Fruit fly (Drosophila melanogaster): ENCODE data around the gene boi.

Gene boi

DNA sequence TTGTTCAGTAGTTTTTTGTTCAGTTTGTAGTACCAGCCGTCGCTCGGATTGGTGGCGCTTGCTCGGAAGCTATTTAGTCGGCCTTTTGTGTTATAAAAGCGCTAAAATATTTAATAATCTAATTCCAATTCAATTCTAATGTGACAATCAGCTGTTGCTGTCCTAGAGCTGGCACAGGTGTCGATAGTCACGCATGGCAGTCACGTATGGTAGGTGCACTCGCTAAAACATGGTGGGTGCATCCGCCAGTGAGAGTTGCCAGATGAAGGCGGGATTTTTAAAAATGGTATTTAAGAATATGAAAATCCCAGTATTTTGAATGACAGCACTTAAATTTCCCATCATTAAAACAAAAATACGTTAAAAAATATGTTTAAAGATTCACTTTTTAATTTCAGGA, 26.0 kb downstream of the boi start, which contains the start of gene tko (continued):
- TF ChIP-seq Gsc (GFP tag; IDR thresholded peaks at IDR 0.05) (no peak), HLH4C (GFP tag; IDR thresholded peaks at IDR 0.05; ENCODE audit: partially characterized antibody) (peak; percentile 87), CG5953 (GFP tag; IDR thresholded peaks at IDR 0.05) (no peak), CG12155 (GFP tag; optimal IDR thresholded peaks at IDR 0.05) (no peak), CG10431 (GFP tag; optimal IDR thresholded peaks at IDR 0.05) (no peak), nau (GFP tag; optimal IDR thresholded peaks at IDR 0.05) (no peak), B-H2 (GFP tag; optimal IDR thresholded peaks at IDR 0.05) (peak; percentile 51), so (GFP tag; IDR thresholded peaks at IDR 0.05) (no peak), CG12299 (tag; optimal IDR thresholded peaks at IDR 0.05) (no peak), ken (GFP tag; IDR thresholded peaks at IDR 0.05) (0 out of 3 replicates have a peak, but pooled peaks have one; percentile 11), slou (GFP tag; optimal IDR thresholded peaks at IDR 0.05) (no peak), cato (GFP tag; optimal IDR thresholded peaks at IDR 0.05; ENCODE audit: borderline replicate concordance) (no peak), gt (GFP tag; IDR thresholded peaks at IDR 0.05) (no peak), CG11504 (tag; optimal IDR thresholded peaks at IDR 0.05) (no peak), CG10654 (GFP tag; optimal IDR thresholded peaks at IDR 0.05) (no peak), onecut (GFP tag; IDR thresholded peaks at IDR 0.05) (no peak), repo (GFP tag; optimal IDR thresholded peaks at IDR 0.05) (no peak), gcm2 (GFP tag; optimal IDR thresholded peaks at IDR 0.05) (no peak), cwo (GFP tag; optimal IDR thresholded peaks at IDR 0.05) (no peak), Nf-YA (GFP tag; IDR thresholded peaks at IDR 0.05) (no peak), dmrt11E (tag; optimal IDR thresholded peaks at IDR 0.05) (no peak), tgo (GFP tag; IDR thresholded peaks at IDR 0.05) (no peak), CG2120 (GFP tag; optimal IDR thresholded peaks at IDR 0.05) (peak; percentile 38), Fer3 (tag; optimal IDR thresholded peaks at IDR 0.05) (no peak), CG32767 (GFP tag; IDR thresholded peaks at IDR 0.05) (no peak), CG8290 (GFP tag; optimal IDR thresholded peaks at IDR 0.05) (no peak), CG8290 (tag; optimal IDR thresholded peaks at IDR 0.05) (no peak), hbn (GFP tag; IDR thresholded peaks at IDR 0.05; ENCODE audit: partially characterized antibody) (peak; percentile 95), tin (GFP tag; optimal IDR thresholded peaks at IDR 0.05) (no peak), CG4617 (GFP tag; optimal IDR thresholded peaks at IDR 0.05; ENCODE audit: borderline replicate concordance) (peak; percentile 71), Aef1 (GFP tag; IDR thresholded peaks at IDR 0.05) (no peak), Eip74EF (GFP tag; optimal IDR thresholded peaks at IDR 0.05) (no peak), E2f2 (GFP tag; IDR thresholded peaks at IDR 0.05) (peak; percentile 92), CoRest (tag; optimal IDR thresholded peaks at IDR 0.05) (peak; percentile 42), CG16815 (GFP tag; optimal IDR thresholded peaks at IDR 0.05) (no peak), toy (GFP tag; IDR thresholded peaks at IDR 0.05) (no peak), CG12942 (GFP tag; optimal IDR thresholded peaks at IDR 0.05) (no peak), kni (GFP tag; optimal IDR thresholded peaks at IDR 0.05) (no peak), eve (GFP tag; optimal IDR thresholded peaks at IDR 0.05) (no peak), Dip2 (GFP tag; IDR thresholded peaks at IDR 0.05) (no peak), tio (GFP tag; optimal IDR thresholded peaks at IDR 0.05) (no peak), CG6689 (GFP tag; IDR thresholded peaks at IDR 0.05) (no peak), D19B (GFP tag; optimal IDR thresholded peaks at IDR 0.05) (no peak), CG13424 (tag; optimal IDR thresholded peaks at IDR 0.05) (no peak), Dad (GFP tag; optimal IDR thresholded peaks at IDR 0.05) (no peak), CG3726 (GFP tag; IDR thresholded peaks at IDR 0.05) (no peak), oc (tag; optimal IDR thresholded peaks at IDR 0.05) (no peak), br (optimal IDR thresholded peaks at IDR 0.05) (no peak), CG18764 (GFP tag; optimal IDR thresholded peaks at IDR 0.05) (no peak), tup (GFP tag; optimal IDR thresholded peaks at IDR 0.05) (no peak), CG14965 (GFP tag; optimal IDR thresholded peaks at IDR 0.05; ENCODE audit: borderline replicate concordance) (no peak), nmo (GFP tag; optimal IDR thresholded peaks at IDR 0.05) (peak; percentile 51)

All from whole organism, embryonic.